Worm (Caenorhabditis elegans): ENCODE measurements around the gene C45G9.11.

C45G9.11 gene

ce11 chrIII:5099500-5099899, 31.0 kb upstream of the C45G9.11 start:
- TF ChIP-seq elt-1 (tag; optimal IDR thresholded peaks at IDR 0.05) (no peak), nhr-43 (tag; optimal IDR thresholded peaks at IDR 0.05; ENCODE audit: poor library complexity, severe bottlenecking) (peak; percentile 33), ceh-16 (tag; optimal IDR thresholded peaks at IDR 0.05) (no peak), aly-2 (tag; optimal IDR thresholded peaks at IDR 0.05) (no peak), zag-1 (tag; optimal IDR thresholded peaks at IDR 0.05) (no peak)

ce11 chrIII:5098740-5099276, 30.3 kb upstream of the C45G9.11 start:
- no peak for TF ChIP-seq nhr-77 (tag; optimal IDR thresholded peaks at IDR 0.05)
- no peak for TF ChIP-seq snpc-4 (tag; optimal IDR thresholded peaks at IDR 0.05)
- no peak for TF ChIP-seq fkh-10 (GFP tag; optimal IDR thresholded peaks at IDR 0.05)
- TF ChIP-seq elt-2 (tag; optimal IDR thresholded peaks at IDR 0.05), result no peak
- TF ChIP-seq pqm-1 (tag; optimal IDR thresholded peaks at IDR 0.05), result no peak
- TF ChIP-seq unc-39 (tag; optimal IDR thresholded peaks at IDR 0.05), result no peak
- TF ChIP-seq lsy-12 (tag; optimal IDR thresholded peaks at IDR 0.05), result no peak
- no peak for TF ChIP-seq nhr-76 (tag; optimal IDR thresholded peaks at IDR 0.05)
- TF ChIP-seq egl-5 (tag; optimal IDR thresholded peaks at IDR 0.05), result no peak
- no peak for TF ChIP-seq nhr-43 (tag; optimal IDR thresholded peaks at IDR 0.05; ENCODE audit: poor library complexity, severe bottlenecking)
- TF ChIP-seq mdl-1 (tag; optimal IDR thresholded peaks at IDR 0.05), result no peak
- TF ChIP-seq unc-62 (GFP tag; optimal IDR thresholded peaks at IDR 0.05), result no peak

- TF ChIP-seq ceh-16 (tag; optimal IDR thresholded peaks at IDR 0.05) (no peak), mml-1 (tag; optimal IDR thresholded peaks at IDR 0.05) (no peak), nhr-23 (tag; optimal IDR thresholded peaks at IDR 0.05) (peak; percentile 75), nhr-28 (tag; optimal IDR thresholded peaks at IDR 0.05) (no peak), nhr-77 (tag; optimal IDR thresholded peaks at IDR 0.05) (no peak), unc-39 (tag; optimal IDR thresholded peaks at IDR 0.05) (no peak), egl-27 (tag; optimal IDR thresholded peaks at IDR 0.05) (no peak), fkh-2 (tag; optimal IDR thresholded peaks at IDR 0.05) (no peak), jun-1 (tag; optimal IDR thresholded peaks at IDR 0.05) (no peak), tbx-2 (tag; optimal IDR thresholded peaks at IDR 0.05) (no peak), fkh-10 (GFP tag; optimal IDR thresholded peaks at IDR 0.05) (no peak), pha-4 (tag; optimal IDR thresholded peaks at IDR 0.05) (no peak), nhr-43 (tag; optimal IDR thresholded peaks at IDR 0.05; ENCODE audit: poor library complexity, severe bottlenecking) (peak; percentile 89), ztf-11 (tag; optimal IDR thresholded peaks at IDR 0.05) (no peak), elt-3 (tag; optimal IDR thresholded peaks at IDR 0.05) (peak; percentile 46 to 70 (median 48)), nhr-76 (tag; optimal IDR thresholded peaks at IDR 0.05) (no peak), unc-62 (GFP tag; optimal IDR thresholded peaks at IDR 0.05) (no peak), daf-12 (tag; optimal IDR thresholded peaks at IDR 0.05) (no peak), elt-1 (tag; optimal IDR thresholded peaks at IDR 0.05) (no peak), nhr-25 (tag; optimal IDR thresholded peaks at IDR 0.05) (peak; percentile 32), egl-5 (tag; optimal IDR thresholded peaks at IDR 0.05) (no peak)
These were observed 28.2 kb upstream of the C45G9.11 start for ce11 chrIII:5096741-5097140.

ce11 chrIII:5094506-5094905, 26.0 kb upstream of the C45G9.11 start, which contains the start of gene F54D8.10:
Gene F54D8.10, plus strand, starts transcription at chrIII:5094806.
- TF ChIP-seq zag-1 (tag; optimal IDR thresholded peaks at IDR 0.05), result no peak
- no peak for TF ChIP-seq nhr-43 (tag; optimal IDR thresholded peaks at IDR 0.05; ENCODE audit: poor library complexity, severe bottlenecking)
- no peak for TF ChIP-seq fos-1 (tag; optimal IDR thresholded peaks at IDR 0.05)

ce11 chrIII:5092345-5092744, 23.8 kb upstream of the C45G9.11 start:
- peak; percentile 14 for TF ChIP-seq ama-1 (optimal IDR thresholded peaks at IDR 0.05)
- no peak for TF ChIP-seq zag-1 (tag; optimal IDR thresholded peaks at IDR 0.05)
- TF ChIP-seq ceh-82 (tag; optimal IDR thresholded peaks at IDR 0.05), result no peak
- TF ChIP-seq ceh-9 (tag; optimal IDR thresholded peaks at IDR 0.05), result no peak
- no peak for TF ChIP-seq nhr-28 (tag; optimal IDR thresholded peaks at IDR 0.05)

DNA sequence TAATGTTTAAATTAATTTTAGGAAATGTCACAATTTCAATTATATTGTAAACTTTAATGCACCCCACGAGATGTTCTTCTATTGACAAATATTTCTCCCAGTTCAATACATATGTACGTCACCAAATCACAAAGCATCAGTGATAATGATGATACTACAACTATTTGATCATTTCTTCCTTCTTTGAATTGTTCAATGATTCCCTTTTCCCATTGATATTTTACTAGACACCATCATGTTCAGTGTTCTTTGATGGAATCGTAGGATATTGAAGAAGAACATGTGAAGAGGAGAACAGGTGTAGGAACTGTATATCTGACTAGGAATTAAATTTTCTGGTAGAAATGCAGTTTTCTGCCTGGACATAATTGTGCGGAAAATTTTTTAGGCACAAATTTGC, 21.0 kb upstream of the C45G9.11 start:
- TF ChIP-seq aly-2 (tag; optimal IDR thresholded peaks at IDR 0.05) (no peak), nhr-23 (tag; optimal IDR thresholded peaks at IDR 0.05) (peak; percentile 27), nhr-25 (tag; optimal IDR thresholded peaks at IDR 0.05) (peak; percentile 6), nhr-43 (tag; optimal IDR thresholded peaks at IDR 0.05; ENCODE audit: poor library complexity, severe bottlenecking) (peak; percentile 67)

Data from whole organism, L3 larva.